Worm (Caenorhabditis elegans) whole organism, L2 larva: ENCODE measurements around the gene C31G12.3.

ENCODE experiments used
- C34F6.9 ChIP-seq: fragments of 150-350 bp; optimal IDR thresholded peaks from 2 replicates; lab custom pipeline; 2014; ENCODE audit warnings: missing biosample characterization, missing genetic modification characterization
- F13H6.1 ChIP-seq: sonication (generic microtip); optimal IDR thresholded peaks from 2 replicates; lab custom pipeline; 2016; ENCODE audit warnings: missing genetic modification characterization, missing compliant biosample characterization
- R02D3.7 ChIP-seq: fragments of 150-350 bp; optimal IDR thresholded peaks from 2 replicates; lab custom pipeline; 2014; ENCODE audit warnings: missing biosample characterization, missing genetic modification characterization
- Y55F3AM.14 ChIP-seq: fragments of 200-800 bp; sonication (Bioruptor generic); optimal IDR thresholded peaks from 2 replicates; lab custom pipeline; 2018; ENCODE audit warnings: mild to moderate bottlenecking, missing genetic modification characterization, missing compliant biosample characterization
- ZK546.5 ChIP-seq: sonication (generic microtip); optimal IDR thresholded peaks from 2 replicates; lab custom pipeline; 2017; ENCODE audit warnings: missing biosample characterization, missing genetic modification characterization
- aly-2 ChIP-seq: fragments of 150-350 bp; optimal IDR thresholded peaks from 2 replicates; lab custom pipeline; 2014; ENCODE audit warnings: missing biosample characterization, missing genetic modification characterization
- ceh-82 ChIP-seq: fragments of 150-350 bp; optimal IDR thresholded peaks from 2 replicates; lab custom pipeline; 2014; ENCODE audit warnings: missing biosample characterization, missing genetic modification characterization
- dmd-4 ChIP-seq: sonication (generic microtip); optimal IDR thresholded peaks from 2 replicates; lab custom pipeline; 2017; ENCODE audit warnings: missing biosample characterization, missing genetic modification characterization
- egl-27 ChIP-seq: sonication (generic microtip); optimal IDR thresholded peaks from 3 replicates; lab custom pipeline; 2017; ENCODE audit warnings: missing biosample characterization, missing genetic modification reagents, missing genetic modification characterization
- elt-1 ChIP-seq: fragments of 150-350 bp; optimal IDR thresholded peaks from 2 replicates; lab custom pipeline; 2014; ENCODE audit warnings: missing biosample characterization, missing genetic modification characterization
- fos-1 ChIP-seq: fragments of 150-350 bp; optimal IDR thresholded peaks from 2 replicates; lab custom pipeline; 2014; ENCODE audit warnings: missing biosample characterization, missing genetic modification characterization
- gmeb-1 ChIP-seq: fragments of 150-350 bp; optimal IDR thresholded peaks from 2 replicates; lab custom pipeline; 2014; ENCODE audit warnings: missing biosample characterization, missing genetic modification characterization
- lin-13 ChIP-seq: fragments of 150-350 bp; optimal IDR thresholded peaks from 2 replicates; lab custom pipeline; 2014; ENCODE audit warnings: missing biosample characterization, missing genetic modification reagents, missing genetic modification characterization
- lin-39 ChIP-seq: fragments of 150-350 bp; optimal IDR thresholded peaks from 2 replicates; lab custom pipeline; 2014; ENCODE audit warnings: missing biosample characterization, missing genetic modification reagents, missing genetic modification characterization
- lsy-2 ChIP-seq, 2 experiments: fragments of 150-350 bp in 1 of 2; sonication (generic microtip) in 1 of 2; optimal IDR thresholded peaks; 2 replicates each; lab custom pipeline; 2014 to 2017; ENCODE audit warnings: missing biosample characterization in 2 of 2, missing genetic modification characterization in 2 of 2
- mab-5 ChIP-seq: fragments of 150-350 bp; optimal IDR thresholded peaks from 2 replicates; lab custom pipeline; 2014; ENCODE audit warnings: missing biosample characterization, missing genetic modification characterization
- mbf-1 ChIP-seq: sonication (generic microtip); optimal IDR thresholded peaks from 2 replicates; lab custom pipeline; 2017; ENCODE audit warnings: missing biosample characterization, missing genetic modification characterization
- mdl-1 ChIP-seq, 2 experiments: fragments of 150-350 bp in 1 of 2; sonication (generic microtip) in 1 of 2; optimal IDR thresholded peaks; 2 replicates each; lab custom pipeline; 2017; ENCODE audit warnings: missing biosample characterization in 2 of 2, missing genetic modification characterization in 2 of 2
- nhr-10 ChIP-seq: sonication (generic microtip); optimal IDR thresholded peaks from 2 replicates; lab custom pipeline; 2017; ENCODE audit warnings: missing biosample characterization, missing genetic modification characterization
- nhr-12 ChIP-seq: fragments of 150-350 bp; optimal IDR thresholded peaks from 2 replicates; lab custom pipeline; 2014; ENCODE audit warnings: missing biosample characterization, missing genetic modification characterization
- nhr-129 ChIP-seq: fragments of 150-350 bp; optimal IDR thresholded peaks from 2 replicates; lab custom pipeline; 2014; ENCODE audit warnings: missing biosample characterization, missing genetic modification characterization
- nhr-21 ChIP-seq: fragments of 150-350 bp; optimal IDR thresholded peaks from 2 replicates; lab custom pipeline; 2014; ENCODE audit warnings: missing biosample characterization, missing genetic modification characterization
- nhr-237 ChIP-seq: fragments of 150-350 bp; optimal IDR thresholded peaks from 2 replicates; lab custom pipeline; 2014; ENCODE audit warnings: missing biosample characterization, missing genetic modification characterization
- peb-1 ChIP-seq: fragments of 150-350 bp; optimal IDR thresholded peaks from 2 replicates; lab custom pipeline; 2014; ENCODE audit warnings: missing biosample characterization, missing genetic modification characterization
- sem-4 ChIP-seq: fragments of 150-350 bp; optimal IDR thresholded peaks from 2 replicates; lab custom pipeline; 2014; ENCODE audit warnings: missing biosample characterization, missing genetic modification reagents, missing genetic modification characterization
- skn-1 ChIP-seq: sonication (generic microtip); optimal IDR thresholded peaks from 2 replicates; lab custom pipeline; 2017; ENCODE audit warnings: missing biosample characterization, missing genetic modification characterization
- sma-3 ChIP-seq: sonication (generic microtip); optimal IDR thresholded peaks from 2 replicates; lab custom pipeline; 2016; ENCODE audit warnings: missing genetic modification reagents, missing genetic modification characterization, missing compliant biosample characterization
- sma-9 ChIP-seq, 2 experiments: fragments of 150-350 bp in 1 of 2; sonication (generic microtip) in 1 of 2; optimal IDR thresholded peaks; 2 replicates each; lab custom pipeline; 2014 to 2016; ENCODE audit warnings: missing genetic modification characterization in 2 of 2, mild to moderate bottlenecking in 1 of 2, missing biosample characterization in 1 of 2, missing compliant biosample characterization in 1 of 2, missing genetic modification reagents in 1 of 2, moderate library complexity in 1 of 2
- snpc-4 ChIP-seq: fragments of 150-350 bp; optimal IDR thresholded peaks from 2 replicates; lab custom pipeline; 2014; ENCODE audit warnings: missing biosample characterization, missing genetic modification characterization
- unc-39 ChIP-seq: fragments of 150-350 bp; optimal IDR thresholded peaks from 2 replicates; lab custom pipeline; 2014; ENCODE audit warnings: missing biosample characterization, missing genetic modification characterization
- unc-62 ChIP-seq: fragments of 150-350 bp; optimal IDR thresholded peaks from 2 replicates; lab custom pipeline; 2014; ENCODE audit warnings: missing biosample characterization, missing genetic modification reagents, missing genetic modification characterization
- zag-1 ChIP-seq: fragments of 150-350 bp; optimal IDR thresholded peaks from 2 replicates; lab custom pipeline; 2014; ENCODE audit warnings: missing biosample characterization, missing genetic modification characterization
- ztf-1 ChIP-seq: fragments of 200-800 bp; sonication (Bioruptor generic); conservative IDR thresholded peaks from 2 replicates; pipeline ENCODE4 v1.3.6; 2022; ENCODE audit warnings: missing genetic modification characterization, missing compliant biosample characterization
- ztf-11 ChIP-seq: sonication (generic microtip); optimal IDR thresholded peaks from 2 replicates; lab custom pipeline; 2017; ENCODE audit warnings: missing biosample characterization, missing genetic modification characterization
- ztf-4 ChIP-seq: fragments of 150-350 bp; optimal IDR thresholded peaks from 2 replicates; lab custom pipeline; 2014; ENCODE audit warnings: missing biosample characterization, missing genetic modification characterization

C31G12.3 gene

ce11 chrV:18142549-18142948 is 42.5 kb upstream of the C31G12.3 start, which contains the start of gene Y37H2A.13:
Y37H2A.13 (plus strand) TSS chrV:18142849.
- no peak for TF ChIP-seq C34F6.9 (tag; lab: Kevin White, UChicago)
- no peak for TF ChIP-seq skn-1 (tag; lab: Kevin White, UChicago)
- no peak for TF ChIP-seq unc-39
- TF ChIP-seq peb-1 = no peak
- TF ChIP-seq ztf-11 (tag; lab: Kevin White, UChicago) = no peak
- TF ChIP-seq gmeb-1 (tag; lab: Kevin White, UChicago) = no peak
- no peak for TF ChIP-seq mbf-1 (tag; lab: Kevin White, UChicago)
- no peak for TF ChIP-seq unc-62 (GFP tag; lab: Kevin White, UChicago)
- no peak for TF ChIP-seq snpc-4 (tag; lab: Kevin White, UChicago)
- TF ChIP-seq ZK546.5 (tag; lab: Kevin White, UChicago) = no peak
- no peak for TF ChIP-seq egl-27 (tag; lab: Kevin White, UChicago)
- no peak for TF ChIP-seq nhr-237 (tag; lab: Kevin White, UChicago)

- TF ChIP-seq unc-39 (no peak), peb-1 (no peak), mdl-1 (tag; optimal IDR thresholded peaks at IDR 0.05; lab: Kevin White, UChicago) (no peak), Y55F3AM.14 (GFP tag; lab: Kevin White, UChicago) (no peak), ZK546.5 (tag; lab: Kevin White, UChicago) (no peak), nhr-12 (tag; lab: Kevin White, UChicago) (no peak), aly-2 (tag; lab: Kevin White, UChicago) (no peak), gmeb-1 (tag; lab: Kevin White, UChicago) (no peak), ztf-4 (no peak)
Measured at ce11 chrV:18143445-18143844, 41.6 kb upstream of the C31G12.3 start, which contains the start of gene Y37H2A.14. Y37H2A.14 (plus strand) TSS chrV:18143745.

ce11 chrV:18144442-18144841 is 40.6 kb upstream of the C31G12.3 start:
- TF ChIP-seq lin-39 (tag; lab: Kevin White, UChicago) (no peak), fos-1 (no peak), ceh-82 (no peak), nhr-21 (tag; lab: Kevin White, UChicago) (no peak), mab-5 (tag; lab: Kevin White, UChicago) (no peak), nhr-129 (tag; lab: Kevin White, UChicago) (no peak), lsy-2 (tag; optimal IDR thresholded peaks at IDR 0.05; lab: Kevin White, UChicago) (no peak)

- TF ChIP-seq F13H6.1 (tag; lab: Kevin White, UChicago) = no peak
- no peak for TF ChIP-seq ceh-82
- TF ChIP-seq ztf-1 (GFP tag; lab: Robert Waterston, UW) = no peak
- TF ChIP-seq zag-1 (tag; lab: Kevin White, UChicago) = no peak
- peak; percentile 4 for TF ChIP-seq fos-1
- TF ChIP-seq elt-1 (tag; lab: Kevin White, UChicago) = no peak
- TF ChIP-seq R02D3.7 (tag; lab: Kevin White, UChicago) = no peak
Measured at ce11 chrV:18146077-18146476, 38.9 kb upstream of the C31G12.3 start, which contains the start of gene C14A6.3. C14A6.3 (plus strand) TSS chrV:18146377.

- TF ChIP-seq R02D3.7 (tag; lab: Kevin White, UChicago) (no peak), ztf-1 (GFP tag; lab: Robert Waterston, UW) (no peak), sma-9 (GFP tag; optimal IDR thresholded peaks at IDR 0.05; lab: Kevin White, UChicago) (peak; percentile 13), sma-9 (tag; optimal IDR thresholded peaks at IDR 0.05; lab: Kevin White, UChicago) (no peak)
- TF ChIP-seq, all 48 proteins: peak for 1
Measured at ce11 chrV:18157707-18158106, 27.3 kb upstream of the C31G12.3 start, which contains the start of gene clec-48. clec-48 (plus strand) TSS chrV:18158026.

- TF ChIP-seq unc-39 (no peak), skn-1 (tag; lab: Kevin White, UChicago) (no peak), lin-39 (tag; lab: Kevin White, UChicago) (no peak), fos-1 (no peak), dmd-4 (tag; lab: Kevin White, UChicago) (no peak), mbf-1 (tag; lab: Kevin White, UChicago) (no peak), sma-3 (GFP tag; lab: Kevin White, UChicago) (no peak), sem-4 (tag; lab: Kevin White, UChicago) (no peak), lin-13 (no peak), nhr-237 (tag; lab: Kevin White, UChicago) (no peak), nhr-10 (tag; lab: Kevin White, UChicago) (no peak)
Measured at ce11 chrV:18158172-18158571, 26.8 kb upstream of the C31G12.3 start.
